Worm (Caenorhabditis elegans) whole organism, L2 larva: ENCODE data around the gene nlp-26.

Experiments
- ZK546.5 ChIP-seq: sonication (generic microtip); optimal IDR thresholded peaks from 2 replicates; lab custom pipeline; 2017; ENCODE audit warnings: missing biosample characterization, missing genetic modification characterization
- blmp-1 ChIP-seq: sonication (generic microtip); optimal IDR thresholded peaks from 2 replicates; lab custom pipeline; 2017; ENCODE audit warnings: missing genetic modification characterization, mild to moderate bottlenecking, missing compliant biosample characterization, antibody characterized with exemption, moderate library complexity; ENCODE audit not compliant: insufficient read depth
- lin-13 ChIP-seq: fragments of 150-350 bp; optimal IDR thresholded peaks from 2 replicates; lab custom pipeline; 2014; ENCODE audit warnings: missing biosample characterization, missing genetic modification reagents, missing genetic modification characterization
- lin-39 ChIP-seq: fragments of 150-350 bp; optimal IDR thresholded peaks from 2 replicates; lab custom pipeline; 2014; ENCODE audit warnings: missing biosample characterization, missing genetic modification reagents, missing genetic modification characterization
- mbf-1 ChIP-seq: sonication (generic microtip); optimal IDR thresholded peaks from 2 replicates; lab custom pipeline; 2017; ENCODE audit warnings: missing biosample characterization, missing genetic modification characterization

DNA sequence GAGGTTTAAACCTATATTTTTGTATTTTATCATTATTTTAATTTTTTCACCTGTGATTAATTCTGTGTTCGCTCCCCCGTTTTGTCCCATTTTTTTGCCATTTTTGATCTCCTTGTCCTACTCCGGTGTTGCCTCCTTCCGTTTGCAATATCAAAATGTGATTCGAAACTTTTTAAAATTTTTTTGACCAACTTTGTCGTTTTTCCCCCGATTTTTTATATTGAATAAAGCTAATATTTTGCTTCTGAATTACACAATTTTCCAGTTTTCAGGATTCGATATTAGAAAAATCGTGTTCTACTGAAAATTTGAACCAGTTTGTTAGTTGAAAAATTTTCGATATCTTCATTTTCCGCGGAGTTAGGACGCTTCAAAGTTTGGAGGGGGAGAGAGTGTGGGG lies 7.4 kb upstream of the nlp-26 start, which contains the start of gene nlp-25:
- TF ChIP-seq lin-39 (no peak), blmp-1 (no peak), ZK546.5 (no peak), lin-13 (GFP tag; lab: Kevin White, UChicago) (no peak), mbf-1 (tag; lab: Kevin White, UChicago) (no peak)
